Fruit fly (Drosophila melanogaster) whole organism, adult: ENCODE measurements around the gene Tango6.

ENCODE experiments used
- CG12768 ChIP-seq: fragments of 200-800 bp; sonication (Bioruptor generic); optimal IDR thresholded peaks from 2 replicates; lab custom pipeline; 2017; ENCODE audit warnings: missing biosample characterization, missing genetic modification characterization, mild to moderate bottlenecking, moderate library complexity, missing genetic modification reagents
- CG14711 ChIP-seq: fragments of 200-800 bp; sonication (Bioruptor generic); optimal IDR thresholded peaks from 2 replicates; lab custom pipeline; 2018; ENCODE audit warnings: missing biosample characterization, mild to moderate bottlenecking, missing genetic modification characterization, moderate library complexity
- CG1620 ChIP-seq: fragments of 200-800 bp; sonication (Bioruptor generic); optimal IDR thresholded peaks from 2 replicates; lab custom pipeline; 2016; ENCODE audit warnings: missing biosample characterization, missing genetic modification characterization
- CG5204 ChIP-seq: fragments of 200-800 bp; sonication (Bioruptor generic); optimal IDR thresholded peaks from 2 replicates; lab custom pipeline; 2016; ENCODE audit warnings: missing biosample characterization, missing genetic modification characterization
- CG7045 ChIP-seq: fragments of 200-800 bp; sonication (Bioruptor generic); optimal IDR thresholded peaks from 2 replicates; lab custom pipeline; 2017; ENCODE audit warnings: missing biosample characterization, mild to moderate bottlenecking, missing genetic modification characterization
- CG7101 ChIP-seq: fragments of 200-800 bp; sonication (Bioruptor generic); optimal IDR thresholded peaks from 2 replicates; lab custom pipeline; 2018; ENCODE audit warnings: missing biosample characterization, mild to moderate bottlenecking, missing genetic modification characterization, moderate library complexity
- Crg-1 ChIP-seq: fragments of 200-800 bp; sonication (Bioruptor generic); optimal IDR thresholded peaks from 2 replicates; lab custom pipeline; 2016; ENCODE audit warnings: missing biosample characterization, missing genetic modification characterization
- Hr96 ChIP-seq: fragments of 200-800 bp; sonication (Bioruptor generic); optimal IDR thresholded peaks from 2 replicates; lab custom pipeline; 2016; ENCODE audit warnings: missing biosample characterization, missing genetic modification characterization
- Mnt ChIP-seq: fragments of 200-800 bp; sonication (Bioruptor generic); optimal IDR thresholded peaks from 2 replicates; lab custom pipeline; 2016; ENCODE audit warnings: missing biosample characterization, mild to moderate bottlenecking, missing genetic modification characterization
- bab1 ChIP-seq: fragments of 200-800 bp; sonication (Bioruptor generic); optimal IDR thresholded peaks from 3 replicates; lab custom pipeline; 2019; ENCODE audit warnings: missing biosample characterization, mild to moderate bottlenecking, missing genetic modification characterization, moderate library complexity
- cic ChIP-seq: fragments of 200-800 bp; sonication (Bioruptor generic); optimal IDR thresholded peaks from 2 replicates; lab custom pipeline; 2017; ENCODE audit warnings: missing biosample characterization, mild to moderate bottlenecking, missing genetic modification characterization, moderate library complexity
- tj ChIP-seq: fragments of 200-800 bp; sonication (Bioruptor generic); optimal IDR thresholded peaks from 3 replicates; lab custom pipeline; 2017; ENCODE audit warnings: missing biosample characterization, mild to moderate bottlenecking, missing genetic modification characterization, moderate library complexity
- toe ChIP-seq: fragments of 200-800 bp; sonication (Bioruptor generic); optimal IDR thresholded peaks from 2 replicates; lab custom pipeline; 2016; ENCODE audit warnings: missing biosample characterization, missing genetic modification characterization

- TF ChIP-seq CG12768 (GFP tag; lab: Kevin White, UChicago) (no peak), Hr96 (no peak), tj (GFP tag; lab: Kevin White, UChicago) (no peak), Mnt (GFP tag; lab: Kevin White, UChicago) (no peak), Crg-1 (GFP tag; lab: Kevin White, UChicago) (no peak), CG7045 (GFP tag; lab: Kevin White, UChicago) (no peak), cic (no peak), CG1620 (no peak), bab1 (GFP tag; lab: Kevin White, UChicago) (no peak), toe (GFP tag; lab: Kevin White, UChicago) (no peak), CG5204 (GFP tag; lab: Kevin White, UChicago) (no peak), CG7101 (no peak), CG14711 (tag; lab: Kevin White, UChicago) (no peak)
These were observed 46.8 kb downstream of the Tango6 start for dm6 chr2L:19015628-19016027.
